Fruit fly (Drosophila melanogaster): Measurements from ENCODE around the gene CG11726.

Gene CG11726

dm6 chr3L:11402305-11402704 lies 7.8 kb downstream of the CG11726 start:
- no peak for TF ChIP-seq noc (tag; optimal IDR thresholded peaks at IDR 0.05)

dm6 chr3L:11403542-11403941 lies 9.1 kb downstream of the CG11726 start:
- no peak for TF ChIP-seq noc (tag; optimal IDR thresholded peaks at IDR 0.05)

dm6 chr3L:11405362-11406254 lies 11.1 kb downstream of the CG11726 start:
- TF ChIP-seq noc (tag; optimal IDR thresholded peaks at IDR 0.05) = peak; percentile 78

dm6 chr3L:11406535-11407201 lies 12.2 kb downstream of the CG11726 start:
- TF ChIP-seq noc (tag; optimal IDR thresholded peaks at IDR 0.05) = no peak

- no peak for TF ChIP-seq noc (tag; optimal IDR thresholded peaks at IDR 0.05)
Observed at dm6 chr3L:11407202-11407829, 12.8 kb downstream of the CG11726 start.

- no peak for TF ChIP-seq noc (tag; optimal IDR thresholded peaks at IDR 0.05)
Observed at dm6 chr3L:11408282-11409047, 14.0 kb downstream of the CG11726 start.

dm6 chr3L:11410505-11410904 lies 16.0 kb downstream of the CG11726 start:
- TF ChIP-seq noc (tag; optimal IDR thresholded peaks at IDR 0.05) = no peak

- TF ChIP-seq noc (tag; optimal IDR thresholded peaks at IDR 0.05) = no peak
Observed at dm6 chr3L:11413697-11414096, 19.2 kb downstream of the CG11726 start.

- TF ChIP-seq noc (tag; optimal IDR thresholded peaks at IDR 0.05) = no peak
Observed at dm6 chr3L:11414453-11414852, 20.0 kb downstream of the CG11726 start.

- TF ChIP-seq noc (tag; optimal IDR thresholded peaks at IDR 0.05) = no peak
Observed at dm6 chr3L:11415382-11415781, 20.9 kb downstream of the CG11726 start.

- no peak for TF ChIP-seq noc (tag; optimal IDR thresholded peaks at IDR 0.05)
Observed at dm6 chr3L:11416495-11417272, 22.2 kb downstream of the CG11726 start.

- peak; percentile 33 for TF ChIP-seq noc (tag; optimal IDR thresholded peaks at IDR 0.05)
Observed at dm6 chr3L:11417273-11418040, 23.0 kb downstream of the CG11726 start.

dm6 chr3L:11418041-11418674 lies 23.7 kb downstream of the CG11726 start:
- no peak for TF ChIP-seq noc (tag; optimal IDR thresholded peaks at IDR 0.05)

dm6 chr3L:11419344-11419743 lies 24.9 kb downstream of the CG11726 start:
- TF ChIP-seq noc (tag; optimal IDR thresholded peaks at IDR 0.05) = no peak

Measured in whole organism, larva.